Fruit fly (Drosophila melanogaster): ENCODE measurements around the gene SecS.

dm6 chr3R:5622406-5622752 is 21.1 kb downstream of the SecS start:
- TF ChIP-seq CG4496 (GFP tag; IDR thresholded peaks at IDR 0.05) = no peak
- TF ChIP-seq CG12605 (GFP tag; IDR thresholded peaks at IDR 0.05) = no peak
- no peak for TF ChIP-seq EcR (GFP tag; optimal IDR thresholded peaks at IDR 0.05)
- TF ChIP-seq CG34367 (tag; optimal IDR thresholded peaks at IDR 0.05) = no peak
- no peak for TF ChIP-seq Snoo (tag; optimal IDR thresholded peaks at IDR 0.05)
- no peak for TF ChIP-seq CG8301 (tag; optimal IDR thresholded peaks at IDR 0.05)
- TF ChIP-seq fd96Ca (GFP tag; IDR thresholded peaks at IDR 0.05) = no peak
- no peak for TF ChIP-seq rn (GFP tag; IDR thresholded peaks at IDR 0.05)
- TF ChIP-seq CG13204 (GFP tag; optimal IDR thresholded peaks at IDR 0.05) = no peak

All from whole organism, pupa.